Fruit fly (Drosophila melanogaster): ENCODE results near the gene Pfrx.

Gene Pfrx

dm6 chrX:19453138-19453537, 42.2 kb upstream of the Pfrx start (continued):
- TF ChIP-seq ewg (GFP tag; optimal IDR thresholded peaks at IDR 0.05) (no peak), Trl (optimal IDR thresholded peaks at IDR 0.05) (no peak), Trl (GFP tag; optimal IDR thresholded peaks at IDR 0.05) (no peak), E2f1 (GFP tag; IDR thresholded peaks at IDR 0.05) (no peak), nerfin-1 (tag; optimal IDR thresholded peaks at IDR 0.05) (no peak), vfl (GFP tag; optimal IDR thresholded peaks at IDR 0.05) (no peak), CG9609 (GFP tag; optimal IDR thresholded peaks at IDR 0.05) (no peak), CG34224 (GFP tag; IDR thresholded peaks at IDR 0.05; ENCODE audit: partially characterized antibody) (no peak), CG6765 (GFP tag; optimal IDR thresholded peaks at IDR 0.05) (peak; percentile 18), CG13624 (GFP tag; optimal IDR thresholded peaks at IDR 0.05) (no peak), CG12104 (GFP tag; optimal IDR thresholded peaks at IDR 0.05) (no peak), CG14667 (GFP tag; IDR thresholded peaks at IDR 0.05) (peak; percentile 45; the same call in 1 of the 2 replicates), CG4730 (GFP tag; IDR thresholded peaks at IDR 0.05) (no peak), CG17568 (GFP tag; optimal IDR thresholded peaks at IDR 0.05) (no peak), luna (GFP tag; optimal IDR thresholded peaks at IDR 0.05) (no peak), CG13424 (tag; optimal IDR thresholded peaks at IDR 0.05) (peak; percentile 10), CG11504 (tag; optimal IDR thresholded peaks at IDR 0.05) (peak; percentile 67), H15 (GFP tag; IDR thresholded peaks at IDR 0.05) (0 out of 3 replicates have a peak, but pooled peaks have one; percentile 50), Aef1 (GFP tag; IDR thresholded peaks at IDR 0.05) (no peak), CG18476 (GFP tag; optimal IDR thresholded peaks at IDR 0.05) (no peak), Ets65A (GFP tag) (peak; percentile 84), CG16863 (GFP tag; optimal IDR thresholded peaks at IDR 0.05) (no peak), CG11723 (GFP tag; optimal IDR thresholded peaks at IDR 0.05) (no peak), Gsc (GFP tag; IDR thresholded peaks at IDR 0.05) (no peak), Adf1 (GFP tag; IDR thresholded peaks at IDR 0.05) (no peak), CG4328 (GFP tag; optimal IDR thresholded peaks at IDR 0.05) (no peak), Stat92E (GFP tag; optimal IDR thresholded peaks at IDR 0.05) (no peak), CG2889 (GFP tag; IDR thresholded peaks at IDR 0.05) (no peak), Hmx (GFP tag; optimal IDR thresholded peaks at IDR 0.05) (no peak), CG12769 (tag; optimal IDR thresholded peaks at IDR 0.05) (peak; percentile 66), D19A (tag; optimal IDR thresholded peaks at IDR 0.05) (no peak), rib (GFP tag; IDR thresholded peaks at IDR 0.05) (no peak), gt (GFP tag; IDR thresholded peaks at IDR 0.05) (no peak), schlank (tag; optimal IDR thresholded peaks at IDR 0.05) (no peak), CG3065 (GFP tag; optimal IDR thresholded peaks at IDR 0.05) (no peak), dmrt99B (tag; optimal IDR thresholded peaks at IDR 0.05) (peak; percentile 62), pnt (GFP tag; optimal IDR thresholded peaks at IDR 0.05) (no peak), p53 (GFP tag; optimal IDR thresholded peaks at IDR 0.05) (no peak), CG17912 (GFP tag; optimal IDR thresholded peaks at IDR 0.05) (no peak), CG17186 (GFP tag; optimal IDR thresholded peaks at IDR 0.05) (no peak), ash1 (GFP tag; optimal IDR thresholded peaks at IDR 0.05) (no peak), CG3847 (GFP tag; IDR thresholded peaks at IDR 0.05) (peak; percentile 48; the same call in 1 of the 2 replicates), CG1603 (tag; optimal IDR thresholded peaks at IDR 0.05) (peak; percentile 59), Oaz (GFP tag; IDR thresholded peaks at IDR 0.05) (no peak), sisA (GFP tag; IDR thresholded peaks at IDR 0.05) (peak; percentile 52), eyg (GFP tag; optimal IDR thresholded peaks at IDR 0.05) (no peak), CG11696 (GFP tag; IDR thresholded peaks at IDR 0.05) (no peak), CG4854 (GFP tag; optimal IDR thresholded peaks at IDR 0.05) (no peak), cato (GFP tag; optimal IDR thresholded peaks at IDR 0.05; ENCODE audit: borderline replicate concordance) (no peak), exex (tag; optimal IDR thresholded peaks at IDR 0.05) (no peak), CG17802 (tag; optimal IDR thresholded peaks at IDR 0.05) (no peak), dpn (GFP tag; optimal IDR thresholded peaks at IDR 0.05) (peak; percentile 6 to 9)
